Worm (Caenorhabditis elegans) whole organism, L3 larva: ENCODE results near the gene cyn-10.

ENCODE experiments used
- R02D3.7 ChIP-seq: fragments of 150-350 bp; optimal IDR thresholded peaks from 2 replicates; lab custom pipeline; 2014; ENCODE audit warnings: missing biosample characterization, missing genetic modification characterization
- ZK546.5 ChIP-seq: sonication (generic microtip); optimal IDR thresholded peaks from 2 replicates; lab custom pipeline; 2017; ENCODE audit warnings: missing biosample characterization, missing genetic modification characterization
- ceh-16 ChIP-seq: sonication (generic microtip); optimal IDR thresholded peaks from 2 replicates; lab custom pipeline; 2017; ENCODE audit warnings: missing biosample characterization, missing genetic modification characterization
- ceh-28 ChIP-seq: fragments of 150-350 bp; optimal IDR thresholded peaks from 2 replicates; lab custom pipeline; 2014; ENCODE audit warnings: missing biosample characterization, missing genetic modification reagents, missing genetic modification characterization
- elt-1 ChIP-seq: fragments of 150-350 bp; optimal IDR thresholded peaks from 2 replicates; lab custom pipeline; 2014; ENCODE audit warnings: missing biosample characterization, missing genetic modification characterization
- eor-1 ChIP-seq, 2 experiments: fragments of 150-350 bp; optimal IDR thresholded peaks; 2 replicates each; lab custom pipeline; 2014 to 2018; ENCODE audit warnings: missing biosample characterization in 2 of 2, missing genetic modification characterization in 2 of 2
- fkh-2 ChIP-seq: fragments of 150-350 bp; optimal IDR thresholded peaks from 2 replicates; lab custom pipeline; 2014; ENCODE audit warnings: missing biosample characterization, missing genetic modification reagents, missing genetic modification characterization
- fos-1 ChIP-seq: fragments of 150-350 bp; optimal IDR thresholded peaks from 2 replicates; lab custom pipeline; 2014; ENCODE audit warnings: missing biosample characterization, missing genetic modification characterization
- lin-39 ChIP-seq: fragments of 150-350 bp; optimal IDR thresholded peaks from 2 replicates; lab custom pipeline; 2018; ENCODE audit warnings: missing biosample characterization, missing genetic modification reagents, missing genetic modification characterization
- nhr-11 ChIP-seq: fragments of 150-350 bp; optimal IDR thresholded peaks from 2 replicates; lab custom pipeline; 2014; ENCODE audit warnings: missing biosample characterization, missing genetic modification characterization
- snpc-4 ChIP-seq: fragments of 150-350 bp; optimal IDR thresholded peaks from 2 replicates; lab custom pipeline; 2014; ENCODE audit warnings: missing biosample characterization, missing genetic modification characterization
- ztf-4 ChIP-seq: fragments of 150-350 bp; optimal IDR thresholded peaks from 2 replicates; lab custom pipeline; 2014; ENCODE audit warnings: missing biosample characterization, missing genetic modification characterization

ce11 chrII:6900708-6901107, 12.5 kb downstream of the cyn-10 start:
- TF ChIP-seq fkh-2 (tag; lab: Kevin White, UChicago) (no peak), fos-1 (tag; lab: Kevin White, UChicago) (no peak), eor-1 (tag; optimal IDR thresholded peaks at IDR 0.05; lab: Kevin White, UChicago) (no peak), ceh-16 (no peak), ZK546.5 (tag; lab: Kevin White, UChicago) (no peak), R02D3.7 (no peak), lin-39 (tag; lab: Kevin White, UChicago) (no peak), nhr-11 (tag; lab: Kevin White, UChicago) (no peak), elt-1 (tag; lab: Kevin White, UChicago) (no peak), snpc-4 (tag; lab: Kevin White, UChicago) (no peak), ceh-28 (tag; lab: Kevin White, UChicago) (no peak), ztf-4 (tag; lab: Kevin White, UChicago) (no peak)
